Worm (Caenorhabditis elegans) whole organism, L1 larva: ENCODE data around the gene F59C12.3.

Experiments
- ces-1 ChIP-seq: fragments of 150-350 bp; optimal IDR thresholded peaks from 2 replicates; lab custom pipeline; 2014; ENCODE audit warnings: missing biosample characterization, missing genetic modification reagents, missing genetic modification characterization
- ets-5 ChIP-seq: fragments of 200-800 bp; sonication (Bioruptor generic); IDR thresholded peaks from 2 replicates; pipeline ENCODE4 v1.3.6; 2022; ENCODE audit warnings: missing genetic modification characterization, missing compliant biosample characterization
- hlh-17 ChIP-seq: fragments of 200-800 bp; sonication (Bioruptor generic); optimal IDR thresholded peaks from 2 replicates; lab custom pipeline; 2018; ENCODE audit warnings: missing genetic modification characterization, mild to moderate bottlenecking, missing compliant biosample characterization, moderate library complexity, borderline replicate concordance
- lir-3 ChIP-seq: sonication (generic microtip); optimal IDR thresholded peaks from 2 replicates; lab custom pipeline; 2016; ENCODE audit warnings: mild to moderate bottlenecking, missing genetic modification characterization, moderate library complexity, missing compliant biosample characterization; ENCODE audit not compliant: poor library complexity
- nhr-237 ChIP-seq: fragments of 150-350 bp; optimal IDR thresholded peaks from 2 replicates; lab custom pipeline; 2014; ENCODE audit warnings: missing biosample characterization, missing genetic modification characterization
- nhr-76 ChIP-seq: sonication (generic microtip); optimal IDR thresholded peaks from 2 replicates; lab custom pipeline; 2017; ENCODE audit warnings: missing biosample characterization, missing genetic modification characterization
- nhr-77 ChIP-seq: fragments of 150-350 bp; optimal IDR thresholded peaks from 2 replicates; lab custom pipeline; 2014; ENCODE audit warnings: missing biosample characterization, missing genetic modification characterization
- skn-1 ChIP-seq: fragments of 150-350 bp; optimal IDR thresholded peaks from 2 replicates; lab custom pipeline; 2014; ENCODE audit warnings: missing biosample characterization, missing genetic modification characterization
- snpc-4 ChIP-seq: fragments of 150-350 bp; optimal IDR thresholded peaks from 2 replicates; lab custom pipeline; 2014; ENCODE audit warnings: missing biosample characterization, missing genetic modification characterization
- unc-62 ChIP-seq: fragments of 150-350 bp; optimal IDR thresholded peaks from 2 replicates; lab custom pipeline; 2014; ENCODE audit warnings: missing biosample characterization, missing genetic modification reagents, missing genetic modification characterization

DNA sequence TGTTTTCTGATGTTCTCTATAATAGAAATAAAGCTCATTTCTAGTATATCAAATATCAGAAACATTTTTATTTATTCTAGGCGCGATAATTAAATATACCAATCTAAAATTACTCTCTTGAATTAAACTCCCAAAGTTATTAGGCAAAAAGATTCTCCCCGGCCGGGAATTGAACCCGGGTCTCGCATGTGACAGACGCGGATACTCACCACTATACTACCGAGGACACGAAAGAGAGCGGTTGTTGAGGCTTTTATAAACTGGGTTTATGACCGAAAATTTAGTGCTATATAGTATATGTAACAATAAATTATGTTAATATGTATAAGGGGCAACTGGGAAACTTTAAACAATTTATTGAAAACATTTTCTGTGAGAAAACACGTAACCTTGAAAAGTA is 4.8 kb downstream of the F59C12.3 start:
- TF ChIP-seq snpc-4 (tag; lab: Kevin White, UChicago) (no peak), nhr-76 (tag; lab: Kevin White, UChicago) (no peak), ets-5 (GFP tag; lab: Robert Waterston, UW) (no peak), hlh-17 (GFP tag; lab: Kevin White, UChicago) (no peak), lir-3 (peak; percentile 51), nhr-77 (tag; lab: Kevin White, UChicago) (peak; percentile 19), nhr-237 (tag; lab: Kevin White, UChicago) (no peak), ces-1 (no peak), unc-62 (GFP tag; lab: Kevin White, UChicago) (no peak), skn-1 (tag; lab: Kevin White, UChicago) (no peak)
